Worm (Caenorhabditis elegans) whole organism, dauer: ENCODE measurements around the gene T21C12.8.

Experiments
- unc-62 ChIP-seq: sonication (generic microtip); optimal IDR thresholded peaks from 2 replicates; lab custom pipeline; 2017; ENCODE audit warnings: missing biosample characterization, missing genetic modification reagents, missing genetic modification characterization

Gene T21C12.8

ce11 chrIII:10552929-10553328 lies at the start of gene T21C12.8:
T21C12.8 (minus strand) TSS chrIII:10553029.
- TF ChIP-seq unc-62 = no peak

- no peak for TF ChIP-seq unc-62
Observed at ce11 chrIII:10600894-10601293, 48.1 kb upstream of the T21C12.8 start.

ce11 chrIII:10600138-10600626 lies 47.4 kb upstream of the T21C12.8 start, which contains the start of gene epg-6:
epg-6 (minus strand) TSS chrIII:10600188.
- TF ChIP-seq unc-62 = no peak

ce11 chrIII:10599699-10600098 lies 46.9 kb upstream of the T21C12.8 start:
- TF ChIP-seq unc-62 = no peak

ce11 chrIII:10596387-10596786 lies 43.6 kb upstream of the T21C12.8 start, which contains the start of gene Y39A1A.3:
Y39A1A.3 (minus strand) TSS chrIII:10596487.
- TF ChIP-seq unc-62 = no peak

ce11 chrIII:10595066-10595465 lies 42.2 kb upstream of the T21C12.8 start, which contains the start of gene Y45F3A.9:
Y45F3A.9 (minus strand) TSS chrIII:10595166.
- no peak for TF ChIP-seq unc-62

ce11 chrIII:10592729-10593128 lies 39.9 kb upstream of the T21C12.8 start, which contains the start of gene Y45F3A.8:
Y45F3A.8 (minus strand) TSS chrIII:10592829.
- TF ChIP-seq unc-62 = no peak

ce11 chrIII:10592074-10592473 lies 39.2 kb upstream of the T21C12.8 start:
- TF ChIP-seq unc-62 = no peak

- no peak for TF ChIP-seq unc-62
Observed at ce11 chrIII:10586243-10586642, 33.4 kb upstream of the T21C12.8 start, which contains the start of gene Y45F3A.5. Y45F3A.5 (minus strand) TSS chrIII:10586343.

ce11 chrIII:10583483-10583882 lies 30.7 kb upstream of the T21C12.8 start:
- TF ChIP-seq unc-62 = no peak

ce11 chrIII:10580206-10580605 lies 27.4 kb upstream of the T21C12.8 start:
- TF ChIP-seq unc-62 = no peak

ce11 chrIII:10578873-10579272 lies 26.0 kb upstream of the T21C12.8 start:
- TF ChIP-seq unc-62 = no peak

ce11 chrIII:10577782-10578181 lies 25.0 kb upstream of the T21C12.8 start:
- no peak for TF ChIP-seq unc-62

ce11 chrIII:10575320-10575719 lies 22.5 kb upstream of the T21C12.8 start, which contains the start of gene Y45F3A.4:
Y45F3A.4 (minus strand) TSS chrIII:10575420.
- no peak for TF ChIP-seq unc-62

ce11 chrIII:10569246-10569645 lies 16.4 kb upstream of the T21C12.8 start:
- no peak for TF ChIP-seq unc-62

ce11 chrIII:10565926-10566325 lies 13.1 kb upstream of the T21C12.8 start, which contains the start of gene acdh-11:
acdh-11 (plus strand) TSS chrIII:10566258.
- TF ChIP-seq unc-62 = no peak

ce11 chrIII:10562542-10562941 lies 9.7 kb upstream of the T21C12.8 start:
- no peak for TF ChIP-seq unc-62

ce11 chrIII:10561904-10562303 lies 9.1 kb upstream of the T21C12.8 start, which contains the start of gene Y45F3A.1:
Y45F3A.1 (minus strand) TSS chrIII:10561915.
- no peak for TF ChIP-seq unc-62

ce11 chrIII:10560296-10560695 lies 7.5 kb upstream of the T21C12.8 start, which contains the start of gene rab-30:
rab-30 (plus strand) TSS chrIII:10560596.
- TF ChIP-seq unc-62 = no peak
